Worm (Caenorhabditis elegans) whole organism, L4 larva: ENCODE data around the gene jmjd-3.3.
A peak's percentile ranks its signal among the peaks of the same experiment; 100 is the strongest.

Experiments
- D1046.2 ChIP-seq: fragments of 200-800 bp; sonication (Bioruptor generic); IDR thresholded peaks from 2 replicates; pipeline ENCODE4 v1.3.6; 2022; ENCODE audit warnings: missing genetic modification characterization, missing compliant biosample characterization
- F26F4.8 ChIP-seq: fragments of 200-800 bp; sonication (Bioruptor generic); conservative IDR thresholded peaks from 2 replicates; pipeline ENCODE4 v1.3.6; 2022; ENCODE audit warnings: missing genetic modification characterization, missing compliant biosample characterization
- F37D6.2 ChIP-seq: sonication (generic microtip); optimal IDR thresholded peaks from 2 replicates; lab custom pipeline; 2016; ENCODE audit warnings: mild to moderate bottlenecking, missing genetic modification characterization, missing compliant biosample characterization
- F44E2.7 ChIP-seq: fragments of 200-800 bp; sonication (Bioruptor generic); IDR thresholded peaks from 2 replicates; pipeline ENCODE4 v2.1.2; 2022; ENCODE audit warnings: missing genetic modification characterization, missing compliant biosample characterization
- R02D3.7 ChIP-seq: fragments of 150-350 bp; sonication (generic microtip); optimal IDR thresholded peaks from 3 replicates; lab custom pipeline; 2014; ENCODE audit warnings: missing biosample characterization, missing genetic modification characterization
- T20F7.1 ChIP-seq: fragments of 200-800 bp; sonication (Bioruptor generic); optimal IDR thresholded peaks from 2 replicates; lab custom pipeline; 2018; ENCODE audit warnings: mild to moderate bottlenecking, missing genetic modification characterization, missing compliant biosample characterization
- Y5F2A.4 ChIP-seq: fragments of 200-800 bp; sonication (Bioruptor generic); optimal IDR thresholded peaks from 2 replicates; lab custom pipeline; 2018; ENCODE audit warnings: mild to moderate bottlenecking, missing genetic modification characterization, missing compliant biosample characterization
- Y75B8A.6 ChIP-seq: fragments of 200-800 bp; sonication (Bioruptor generic); IDR thresholded peaks from 2 replicates; pipeline ENCODE4 v1.3.6; 2022; ENCODE audit warnings: missing genetic modification reagents, missing genetic modification characterization, missing compliant biosample characterization
- ZK337.2 ChIP-seq: fragments of 200-800 bp; sonication (Bioruptor generic); IDR thresholded peaks from 2 replicates; pipeline ENCODE4 v1.3.6; 2022; ENCODE audit warnings: missing genetic modification reagents, missing genetic modification characterization, missing compliant biosample characterization
- aly-2 ChIP-seq: sonication (generic microtip); optimal IDR thresholded peaks from 2 replicates; lab custom pipeline; 2018; ENCODE audit warnings: missing biosample characterization, missing genetic modification characterization
- ceh-32 ChIP-seq: sonication (generic microtip); optimal IDR thresholded peaks from 2 replicates; lab custom pipeline; 2016; ENCODE audit warnings: mild to moderate bottlenecking, missing genetic modification characterization, missing compliant biosample characterization; ENCODE audit not compliant: poor library complexity
- ceh-44 ChIP-seq: fragments of 200-800 bp; sonication (Bioruptor generic); IDR thresholded peaks from 2 replicates; pipeline ENCODE4 v1.3.6; 2022; ENCODE audit warnings: missing genetic modification reagents, missing genetic modification characterization, missing compliant biosample characterization
- ctbp-1 ChIP-seq: fragments of 200-800 bp; sonication (Bioruptor generic); IDR thresholded peaks from 2 replicates; pipeline ENCODE4 v1.3.6; 2022; ENCODE audit warnings: missing genetic modification reagents, missing genetic modification characterization, missing compliant biosample characterization
- daf-16 ChIP-seq, 3 experiments: sonication (generic microtip); optimal IDR thresholded peaks; 2 replicates each; lab custom pipeline; 2016 to 2017; ENCODE audit warnings: missing genetic modification characterization in 3 of 3, missing genetic modification reagents in 3 of 3, mild to moderate bottlenecking in 2 of 3, missing compliant biosample characterization in 2 of 3, missing biosample characterization in 1 of 3, moderate library complexity in 1 of 3
- daf-19 ChIP-seq: fragments of 200-800 bp; sonication (Bioruptor generic); conservative IDR thresholded peaks from 2 replicates; pipeline ENCODE4 v1.3.6; 2022; ENCODE audit warnings: missing genetic modification characterization, missing compliant biosample characterization
- daf-8 ChIP-seq: fragments of 200-800 bp; sonication (Bioruptor generic); IDR thresholded peaks from 2 replicates; pipeline ENCODE4 v1.3.6; 2022; ENCODE audit warnings: missing genetic modification characterization, missing compliant biosample characterization
- dmd-6 ChIP-seq: fragments of 200-800 bp; sonication (Bioruptor generic); IDR thresholded peaks from 2 replicates; pipeline ENCODE4 v1.3.6; 2022; ENCODE audit warnings: missing genetic modification reagents, missing genetic modification characterization, missing compliant biosample characterization
- dmd-8 ChIP-seq: fragments of 200-800 bp; sonication (Bioruptor generic); IDR thresholded peaks from 2 replicates; pipeline ENCODE4 v1.3.6; 2022; ENCODE audit warnings: missing genetic modification characterization, missing compliant biosample characterization
- dmd-9 ChIP-seq: fragments of 200-800 bp; sonication (Bioruptor generic); IDR thresholded peaks from 2 replicates; pipeline ENCODE4 v1.3.6; 2022; ENCODE audit warnings: missing genetic modification reagents, missing genetic modification characterization, missing compliant biosample characterization
- dve-1 ChIP-seq: sonication (generic microtip); optimal IDR thresholded peaks from 2 replicates; lab custom pipeline; 2017; ENCODE audit warnings: antibody characterized with exemption, mild to moderate bottlenecking, missing genetic modification characterization, missing compliant biosample characterization; ENCODE audit not compliant: insufficient read depth
- egl-43 ChIP-seq: fragments of 200-800 bp; sonication (Bioruptor generic); IDR thresholded peaks from 2 replicates; pipeline ENCODE4 v1.3.6; 2022; ENCODE audit warnings: missing genetic modification reagents, missing genetic modification characterization, missing compliant biosample characterization
- fkh-10 ChIP-seq: fragments of 150-350 bp; optimal IDR thresholded peaks from 2 replicates; lab custom pipeline; 2014; ENCODE audit warnings: missing biosample characterization, missing genetic modification reagents, missing genetic modification characterization
- hlh-30 ChIP-seq: sonication (generic microtip); optimal IDR thresholded peaks from 2 replicates; lab custom pipeline; 2017; ENCODE audit warnings: antibody characterized with exemption, mild to moderate bottlenecking, missing genetic modification characterization, missing compliant biosample characterization; ENCODE audit not compliant: insufficient read depth
- hmg-1.1 ChIP-seq: fragments of 200-800 bp; sonication (Bioruptor generic); IDR thresholded peaks from 2 replicates; pipeline ENCODE4 v1.3.6; 2022; ENCODE audit warnings: missing genetic modification reagents, missing genetic modification characterization, missing compliant biosample characterization
- lin-1 ChIP-seq: fragments of 200-800 bp; sonication (Bioruptor generic); IDR thresholded peaks from 2 replicates; pipeline ENCODE4 v1.3.6; 2022; ENCODE audit warnings: missing genetic modification reagents, missing genetic modification characterization, missing compliant biosample characterization
- lir-3 ChIP-seq: sonication (generic microtip); optimal IDR thresholded peaks from 2 replicates; lab custom pipeline; 2016; ENCODE audit warnings: mild to moderate bottlenecking, missing genetic modification characterization, missing compliant biosample characterization
- lsy-2 ChIP-seq, 2 experiments: fragments of 150-350 bp in 1 of 2; sonication (generic microtip) in 1 of 2; optimal IDR thresholded peaks; 2 replicates each; lab custom pipeline; 2014 to 2017; ENCODE audit warnings: missing biosample characterization in 2 of 2, missing genetic modification characterization in 2 of 2
- madf-5 ChIP-seq, 2 experiments: fragments of 200-800 bp; sonication (Bioruptor generic); IDR thresholded peaks; 2 replicates each; pipeline ENCODE4 v1.3.6; 2022; ENCODE audit warnings: missing compliant biosample characterization in 2 of 2, missing genetic modification characterization in 2 of 2
- mdl-1 ChIP-seq, 2 experiments: fragments of 150-350 bp in 1 of 2; sonication (generic microtip) in 1 of 2; optimal IDR thresholded peaks; 2 replicates each; lab custom pipeline; 2014 to 2017; ENCODE audit warnings: missing biosample characterization in 2 of 2, missing genetic modification characterization in 2 of 2
- mep-1 ChIP-seq: fragments of 150-350 bp; sonication (generic microtip); optimal IDR thresholded peaks from 3 replicates; lab custom pipeline; 2014; ENCODE audit warnings: missing biosample characterization, missing genetic modification characterization
- mxl-2 ChIP-seq: fragments of 200-800 bp; sonication (Bioruptor generic); conservative IDR thresholded peaks from 2 replicates; pipeline ENCODE4 v1.3.6; 2022; ENCODE audit warnings: missing genetic modification reagents, missing genetic modification characterization, missing compliant biosample characterization
- nhr-10 ChIP-seq: fragments of 150-350 bp; optimal IDR thresholded peaks from 2 replicates; lab custom pipeline; 2014; ENCODE audit warnings: missing biosample characterization, missing genetic modification characterization
- nhr-102 ChIP-seq: sonication (generic microtip); optimal IDR thresholded peaks from 2 replicates; lab custom pipeline; 2016; ENCODE audit warnings: mild to moderate bottlenecking, missing genetic modification characterization, moderate library complexity, missing compliant biosample characterization
- nhr-11 ChIP-seq: fragments of 150-350 bp; optimal IDR thresholded peaks from 2 replicates; lab custom pipeline; 2014; ENCODE audit warnings: missing biosample characterization, missing genetic modification characterization
- nhr-28 ChIP-seq: fragments of 150-350 bp; optimal IDR thresholded peaks from 2 replicates; lab custom pipeline; 2014; ENCODE audit warnings: missing biosample characterization, missing genetic modification characterization
- nhr-41 ChIP-seq: fragments of 200-800 bp; sonication (Bioruptor generic); IDR thresholded peaks from 2 replicates; pipeline ENCODE4 v1.3.6; 2022; ENCODE audit warnings: missing genetic modification reagents, missing genetic modification characterization, missing compliant biosample characterization
- nhr-42 ChIP-seq: fragments of 200-800 bp; sonication (Bioruptor generic); IDR thresholded peaks from 2 replicates; pipeline ENCODE4 v1.3.6; 2022; ENCODE audit warnings: missing genetic modification characterization, missing compliant biosample characterization
- nhr-48 ChIP-seq: sonication (generic microtip); optimal IDR thresholded peaks from 2 replicates; lab custom pipeline; 2016; ENCODE audit warnings: mild to moderate bottlenecking, missing genetic modification characterization, missing compliant biosample characterization
- pha-4 ChIP-seq, 2 experiments: fragments of 150-350 bp in 1 of 2; fragments of 200-800 bp in 1 of 2; sonication (Bioruptor generic) in 1 of 2; IDR thresholded peaks in 1 of 2; optimal IDR thresholded peaks in 1 of 2; 2 replicates each; pipeline versions ENCODE4 v1.3.6 to Lab custom; 2014 to 2022; ENCODE audit warnings: missing genetic modification characterization in 2 of 2, missing genetic modification reagents in 2 of 2, missing biosample characterization in 1 of 2, missing compliant biosample characterization in 1 of 2
- php-3 ChIP-seq: fragments of 200-800 bp; sonication (Bioruptor generic); IDR thresholded peaks from 2 replicates; pipeline ENCODE4 v1.3.6; 2022; ENCODE audit warnings: missing genetic modification reagents, missing genetic modification characterization, missing compliant biosample characterization
- rbr-2 ChIP-seq: sonication (generic microtip); optimal IDR thresholded peaks from 2 replicates; lab custom pipeline; 2016; ENCODE audit warnings: missing genotype, missing genetic modification characterization, missing compliant biosample characterization
- snpc-1.2 ChIP-seq: fragments of 200-800 bp; sonication (Bioruptor generic); IDR thresholded peaks from 2 replicates; pipeline ENCODE4 v1.3.6; 2022; ENCODE audit warnings: missing genetic modification reagents, missing genetic modification characterization, missing compliant biosample characterization
- spr-1 ChIP-seq: sonication (generic microtip); optimal IDR thresholded peaks from 2 replicates; lab custom pipeline; 2016; ENCODE audit warnings: mild to moderate bottlenecking, missing genetic modification characterization, missing compliant biosample characterization
- zfp-3 ChIP-seq: fragments of 200-800 bp; sonication (Bioruptor generic); conservative IDR thresholded peaks from 2 replicates; pipeline ENCODE4 v1.3.6; 2022; ENCODE audit warnings: missing genetic modification reagents, missing genetic modification characterization, missing compliant biosample characterization
- ztf-7 ChIP-seq: fragments of 150-350 bp; optimal IDR thresholded peaks from 2 replicates; lab custom pipeline; 2014; ENCODE audit warnings: missing biosample characterization, missing genetic modification characterization

jmjd-3.3 gene

DNA sequence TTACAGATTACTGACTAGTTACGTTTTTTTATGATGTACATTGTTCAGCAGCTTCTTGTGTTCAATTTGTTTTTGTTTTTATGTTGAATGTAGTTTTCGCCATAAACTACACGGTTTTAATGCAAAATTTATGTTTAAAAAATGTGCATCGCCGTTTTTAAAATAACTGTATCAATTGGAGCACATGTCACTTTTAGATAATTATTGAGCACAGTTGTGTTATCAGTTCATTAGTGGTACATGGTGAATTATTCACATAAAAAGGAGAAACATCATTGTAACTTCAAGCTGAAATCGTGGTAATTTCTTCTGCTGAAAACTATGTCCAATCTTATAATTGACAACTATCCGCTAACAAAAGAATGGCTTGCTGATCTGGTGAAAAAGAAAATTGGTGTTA is 23.9 kb upstream of the jmjd-3.3 start (continued):
- TF ChIP-seq F44E2.7 (GFP tag; lab: Robert Waterston, UW) (no peak), lir-3 (tag; lab: Kevin White, UChicago) (no peak), ztf-7 (tag; lab: Kevin White, UChicago) (no peak), hmg-1.1 (GFP tag; lab: Robert Waterston, UW) (no peak), F26F4.8 (GFP tag; lab: Robert Waterston, UW) (no peak), mep-1 (tag; lab: Kevin White, UChicago) (no peak), daf-16 (GFP tag; optimal IDR thresholded peaks at IDR 0.05; lab: Kevin White, UChicago) (no peak), daf-16 (tag; optimal IDR thresholded peaks at IDR 0.05; lab: Kevin White, UChicago) (peak; percentile 40), php-3 (GFP tag; lab: Robert Waterston, UW) (no peak), nhr-102 (tag; lab: Kevin White, UChicago) (no peak), nhr-48 (tag; lab: Kevin White, UChicago) (no peak), F37D6.2 (no peak), nhr-28 (tag; lab: Kevin White, UChicago) (peak; percentile 86), Y5F2A.4 (no peak), mxl-2 (no peak), T20F7.1 (no peak), pha-4 (GFP tag; IDR thresholded peaks at IDR 0.05; lab: Robert Waterston, UW) (no peak), pha-4 (tag; optimal IDR thresholded peaks at IDR 0.05; lab: Kevin White, UChicago) (no peak), egl-43 (GFP tag; lab: Robert Waterston, UW) (no peak), madf-5 (GFP tag; IDR thresholded peaks at IDR 0.05; lab: Robert Waterston, UW) (no peak), nhr-41 (GFP tag; lab: Robert Waterston, UW) (no peak), fkh-10 (GFP tag; lab: Kevin White, UChicago) (no peak), aly-2 (tag; lab: Kevin White, UChicago) (no peak), hlh-30 (tag; lab: Kevin White, UChicago) (no peak), Y75B8A.6 (GFP tag; lab: Robert Waterston, UW) (no peak), nhr-10 (tag; lab: Kevin White, UChicago) (no peak), ctbp-1 (no peak), mdl-1 (tag; optimal IDR thresholded peaks at IDR 0.05; lab: Kevin White, UChicago) (no peak), dmd-6 (GFP tag; lab: Robert Waterston, UW) (peak; percentile 19; the same call in 1 of the 2 replicates), daf-19 (GFP tag; lab: Robert Waterston, UW) (no peak)

DNA sequence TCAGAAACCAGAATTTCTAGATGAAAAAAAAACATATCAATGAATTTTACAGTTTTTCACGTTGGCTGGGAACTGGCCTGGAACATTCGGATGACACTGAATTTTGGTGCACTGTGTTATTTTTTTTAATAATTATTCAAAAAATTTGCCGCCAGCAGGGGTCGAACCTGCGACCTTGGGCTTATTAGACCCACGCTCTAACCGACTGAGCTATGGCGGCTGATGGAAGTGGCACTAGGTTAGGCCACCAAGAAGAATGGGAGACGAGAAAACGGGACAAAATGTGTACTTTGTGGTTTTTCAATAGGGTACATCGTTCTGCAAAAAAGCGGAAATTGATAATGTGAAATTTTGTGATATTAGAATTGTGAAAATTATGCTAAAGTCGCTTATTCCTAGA is 21.2 kb upstream of the jmjd-3.3 start:
- peak; percentile 65 for TF ChIP-seq hmg-1.1 (GFP tag; lab: Robert Waterston, UW)
- TF ChIP-seq daf-16 (GFP tag; optimal IDR thresholded peaks at IDR 0.05; lab: Kevin White, UChicago): peak in 1 of 2 experiments; percentile 70
- no peak for TF ChIP-seq daf-16 (tag; optimal IDR thresholded peaks at IDR 0.05; lab: Kevin White, UChicago)
- peak; percentile 45 for TF ChIP-seq rbr-2 (tag; lab: Kevin White, UChicago)
- TF ChIP-seq ceh-44 (GFP tag; lab: Robert Waterston, UW): no peak
- 0 out of 2 replicates have a peak, but pooled peaks have one; percentile 28 for TF ChIP-seq D1046.2
- TF ChIP-seq ZK337.2 (GFP tag; lab: Robert Waterston, UW): 0 out of 2 replicates have a peak, but pooled peaks have one; percentile 19
- TF ChIP-seq nhr-42: 0 out of 2 replicates have a peak, but pooled peaks have one; percentile 12
- no peak for TF ChIP-seq nhr-11 (tag; lab: Kevin White, UChicago)
- peak; percentile 42 for TF ChIP-seq dmd-6 (GFP tag; lab: Robert Waterston, UW)
- TF ChIP-seq mdl-1 (tag; optimal IDR thresholded peaks at IDR 0.05; lab: Kevin White, UChicago): peak in 1 of 2 experiments; percentile 13
- no peak for TF ChIP-seq ceh-32 (tag; lab: Kevin White, UChicago)
- TF ChIP-seq daf-8 (GFP tag; lab: Robert Waterston, UW): peak; percentile 53; the same call in 1 of the 2 replicates
- TF ChIP-seq dmd-8: 0 out of 2 replicates have a peak, but pooled peaks have one; percentile 17
- peak in 1 of 2 experiments; percentile 43 for TF ChIP-seq lsy-2 (tag; optimal IDR thresholded peaks at IDR 0.05; lab: Kevin White, UChicago)
- TF ChIP-seq R02D3.7 (tag; lab: Kevin White, UChicago): no peak
- TF ChIP-seq hlh-30 (tag; lab: Kevin White, UChicago): peak; percentile 25
- TF ChIP-seq zfp-3 (GFP tag; lab: Robert Waterston, UW): 0 out of 2 replicates have a peak, but pooled peaks have one; percentile 39
- TF ChIP-seq mxl-2: no peak
- 0 out of 2 replicates have a peak, but pooled peaks have one; percentile 35 for TF ChIP-seq dmd-9
- peak; percentile 43 for TF ChIP-seq nhr-28 (tag; lab: Kevin White, UChicago)
- no peak for TF ChIP-seq F37D6.2
- TF ChIP-seq lin-1: peak; percentile 59; the same call in 1 of the 2 replicates
- peak; percentile 21 for TF ChIP-seq lir-3 (tag; lab: Kevin White, UChicago)
- TF ChIP-seq snpc-1.2 (GFP tag; lab: Robert Waterston, UW): peak; percentile 67
- TF ChIP-seq nhr-48 (tag; lab: Kevin White, UChicago): peak; percentile 34
- TF ChIP-seq nhr-41 (GFP tag; lab: Robert Waterston, UW): 0 out of 2 replicates have a peak, but pooled peaks have one; percentile 58
- TF ChIP-seq spr-1 (tag; lab: Kevin White, UChicago): peak; percentile 13
- TF ChIP-seq madf-5 (GFP tag; IDR thresholded peaks at IDR 0.05; lab: Robert Waterston, UW): peak in 1 of 2 experiments; percentile 74; a peak in 1 of 4 replicates
- peak; percentile 35 for TF ChIP-seq dve-1 (tag; lab: Kevin White, UChicago)
